Worm (Caenorhabditis elegans): ENCODE data around the gene T02E9.6.

ce11 chrV:11316801-11317200 lies 17.3 kb downstream of the T02E9.6 start, which contains the start of gene cutl-18:
- TF ChIP-seq sea-1 (GFP tag; conservative IDR thresholded peaks at IDR 0.05) (no peak), flt-1 (GFP tag; IDR thresholded peaks at IDR 0.05) (no peak), ama-1 (optimal IDR thresholded peaks at IDR 0.05) (no peak), ceh-36 (tag; optimal IDR thresholded peaks at IDR 0.05) (no peak), aly-1 (tag; optimal IDR thresholded peaks at IDR 0.05) (no peak), tbx-37 (GFP tag; conservative IDR thresholded peaks at IDR 0.05) (no peak), tra-4 (tag; optimal IDR thresholded peaks at IDR 0.05) (no peak), F13C5.2 (tag; optimal IDR thresholded peaks at IDR 0.05) (no peak), hnd-1 (tag; optimal IDR thresholded peaks at IDR 0.05) (no peak), hmbx-1 (tag; optimal IDR thresholded peaks at IDR 0.05) (no peak)
